Worm (Caenorhabditis elegans): Measurements from ENCODE around the gene tag-124.

- no peak for TF ChIP-seq snpc-4 (tag; optimal IDR thresholded peaks at IDR 0.05)
- no peak for TF ChIP-seq unc-39 (tag; optimal IDR thresholded peaks at IDR 0.05)
- TF ChIP-seq pha-4 (tag; optimal IDR thresholded peaks at IDR 0.05), result no peak
- TF ChIP-seq nhr-12 (tag; optimal IDR thresholded peaks at IDR 0.05), result no peak
- TF ChIP-seq hlh-1 (tag; optimal IDR thresholded peaks at IDR 0.05), result no peak
- no peak for TF ChIP-seq elt-1 (tag; optimal IDR thresholded peaks at IDR 0.05; ENCODE audit: borderline replicate concordance, insufficient read depth)
- no peak for TF ChIP-seq unc-62 (GFP tag; optimal IDR thresholded peaks at IDR 0.05)
- no peak for TF ChIP-seq flh-1 (GFP tag; optimal IDR thresholded peaks at IDR 0.05)
- TF ChIP-seq nhr-237 (tag; optimal IDR thresholded peaks at IDR 0.05), result no peak
- no peak for TF ChIP-seq lsy-2 (tag; optimal IDR thresholded peaks at IDR 0.05)
- TF ChIP-seq elt-3 (tag; optimal IDR thresholded peaks at IDR 0.05), result no peak
- no peak for TF ChIP-seq nhr-28 (tag; optimal IDR thresholded peaks at IDR 0.05)
These were observed 39.6 kb upstream of the tag-124 start, which contains the start of gene F35H8.12 for ce11 chrII:9551536-9551935.
